Worm (Caenorhabditis elegans) whole organism, midembryonic: ENCODE measurements around the gene ham-3.

Source experiments
- flt-1 ChIP-seq: fragments of 200-800 bp; sonication (Bioruptor generic); IDR thresholded peaks from 2 replicates; pipeline ENCODE4 v1.3.6; 2022; ENCODE audit warnings: missing genetic modification characterization, missing compliant biosample characterization
- klf-2 ChIP-seq: fragments of 200-800 bp; sonication (Bioruptor generic); conservative IDR thresholded peaks from 2 replicates; pipeline ENCODE4 v1.3.6; 2022; ENCODE audit warnings: missing genetic modification reagents, missing genetic modification characterization, missing compliant biosample characterization
- med-1 ChIP-seq: sonication (generic microtip); optimal IDR thresholded peaks from 2 replicates; lab custom pipeline; 2017; ENCODE audit warnings: missing genetic modification characterization, mild to moderate bottlenecking, missing compliant biosample characterization, antibody characterized with exemption, missing genetic modification reagents; ENCODE audit not compliant: insufficient read depth
- ref-1 ChIP-seq: fragments of 200-800 bp; sonication (Bioruptor generic); conservative IDR thresholded peaks from 2 replicates; pipeline ENCODE4 v1.3.6; 2022; ENCODE audit warnings: missing genetic modification reagents, missing genetic modification characterization, missing compliant biosample characterization
- ztf-23 ChIP-seq: fragments of 200-800 bp; sonication (Bioruptor generic); IDR thresholded peaks from 2 replicates; pipeline ENCODE4 v1.3.6; 2022; ENCODE audit warnings: missing genetic modification reagents, missing genetic modification characterization, missing compliant biosample characterization
- ztf-29 ChIP-seq: fragments of 200-800 bp; sonication (Bioruptor generic); IDR thresholded peaks from 2 replicates; pipeline ENCODE4 v1.3.6; 2022; ENCODE audit warnings: missing genetic modification reagents, missing genetic modification characterization, missing compliant biosample characterization

- no peak for TF ChIP-seq ztf-23 (GFP tag; lab: Robert Waterston, UW)
- TF ChIP-seq ref-1 (GFP tag; lab: Robert Waterston, UW): no peak
- TF ChIP-seq klf-2 (GFP tag; lab: Robert Waterston, UW): no peak
- no peak for TF ChIP-seq med-1 (GFP tag; lab: Kevin White, UChicago)
- no peak for TF ChIP-seq ztf-29 (GFP tag; lab: Robert Waterston, UW)
- TF ChIP-seq flt-1: no peak
These were observed 7.6 kb upstream of the ham-3 start, which contains the start of gene vps-29 for ce11 chrIII:10112958-10113357.
